Fruit fly (Drosophila melanogaster) whole organism: ENCODE data around the gene Seipin.

Experiments
- CG8478 ChIP-seq: fragments of >200 bp; optimal IDR thresholded peaks from 2 replicates; lab custom pipeline; 2018; ENCODE audit warnings: inconsistent platforms
- Dll ChIP-seq: fragments of >200 bp; optimal IDR thresholded peaks from 2 replicates; lab custom pipeline; 2017
- EcR ChIP-seq, 2 experiments: fragments of >200 bp; optimal IDR thresholded peaks; 2 replicates each; lab custom pipeline; 2017; ENCODE audit warnings: missing biosample characterization in 2 of 2, missing genetic modification characterization in 2 of 2, missing genetic modification reagents in 2 of 2
- pan ChIP-seq: fragments of >200 bp; optimal IDR thresholded peaks from 2 replicates; lab custom pipeline; 2017
- psq ChIP-seq: fragments of >200 bp; optimal IDR thresholded peaks from 2 replicates; lab custom pipeline; 2017
- usp ChIP-seq: fragments of >200 bp; optimal IDR thresholded peaks from 2 replicates; lab custom pipeline; 2017; ENCODE audit warnings: missing biosample characterization, missing genetic modification characterization, mixed read lengths

Seipin gene

DNA sequence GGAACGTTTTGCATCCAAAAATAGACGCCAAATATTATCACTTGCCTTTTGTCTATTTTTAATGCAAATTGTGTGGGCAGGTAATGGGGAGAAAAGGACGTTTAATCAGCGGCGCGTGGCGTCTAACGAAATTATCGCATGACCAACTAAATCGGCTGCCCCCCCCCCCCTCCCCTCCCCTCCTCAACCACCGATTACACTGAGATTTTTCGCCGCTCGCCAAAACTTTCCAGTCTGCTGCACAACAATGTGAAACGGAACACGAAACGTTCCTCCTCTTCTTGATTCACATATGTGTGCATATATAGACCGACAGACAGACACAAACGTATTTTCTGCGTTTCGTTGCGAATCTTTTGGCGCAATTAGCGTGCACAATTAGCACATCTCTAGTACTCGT, 31.5 kb downstream of the Seipin start:
- no peak for TF ChIP-seq pan (lab: Kevin White, UChicago)
- no peak for TF ChIP-seq CG8478
- no peak for TF ChIP-seq psq (lab: Kevin White, UChicago)
- no peak for TF ChIP-seq Dll (lab: Kevin White, UChicago)

DNA sequence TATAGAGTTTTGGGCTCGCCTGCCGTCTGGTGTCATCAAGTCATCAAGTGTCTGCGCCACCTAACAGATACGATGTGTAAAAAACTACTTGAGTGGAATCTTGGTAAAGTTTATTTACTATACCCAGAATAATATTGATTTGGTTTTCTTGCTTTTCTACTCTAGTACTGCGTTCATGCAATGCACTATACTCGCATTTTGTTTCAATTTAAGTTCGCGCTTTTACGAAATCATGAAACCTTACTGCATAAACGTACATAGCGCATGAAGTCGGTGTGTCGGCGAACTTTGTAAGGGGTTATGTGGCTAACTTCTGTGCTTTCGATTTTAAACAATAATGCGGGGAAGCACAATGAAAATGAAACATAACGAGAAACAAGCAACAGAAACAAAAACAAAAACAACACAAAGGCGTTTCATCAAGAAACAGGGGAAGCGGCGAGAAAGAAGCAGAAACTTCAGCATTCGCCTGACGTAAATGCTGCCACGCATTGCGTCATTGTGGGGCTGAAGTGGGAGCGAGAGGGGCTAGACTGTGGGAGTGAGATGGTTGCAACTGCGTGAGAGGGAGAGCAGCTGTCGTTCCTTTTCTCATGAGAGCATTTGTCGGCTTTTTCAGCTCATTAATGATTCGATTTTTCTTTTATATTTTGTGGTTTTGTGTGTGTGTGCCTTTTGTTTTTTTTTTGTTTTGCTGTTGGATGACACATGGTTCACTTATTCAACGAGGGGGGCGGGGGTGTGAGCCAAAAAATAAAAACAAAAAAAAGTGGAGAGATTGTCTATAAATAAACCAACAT, 32.7 kb downstream of the Seipin start:
- TF ChIP-seq EcR (GFP tag; optimal IDR thresholded peaks at IDR 0.05; lab: Kevin White, UChicago) (no peak), Dll (lab: Kevin White, UChicago) (peak; percentile 7)

DNA sequence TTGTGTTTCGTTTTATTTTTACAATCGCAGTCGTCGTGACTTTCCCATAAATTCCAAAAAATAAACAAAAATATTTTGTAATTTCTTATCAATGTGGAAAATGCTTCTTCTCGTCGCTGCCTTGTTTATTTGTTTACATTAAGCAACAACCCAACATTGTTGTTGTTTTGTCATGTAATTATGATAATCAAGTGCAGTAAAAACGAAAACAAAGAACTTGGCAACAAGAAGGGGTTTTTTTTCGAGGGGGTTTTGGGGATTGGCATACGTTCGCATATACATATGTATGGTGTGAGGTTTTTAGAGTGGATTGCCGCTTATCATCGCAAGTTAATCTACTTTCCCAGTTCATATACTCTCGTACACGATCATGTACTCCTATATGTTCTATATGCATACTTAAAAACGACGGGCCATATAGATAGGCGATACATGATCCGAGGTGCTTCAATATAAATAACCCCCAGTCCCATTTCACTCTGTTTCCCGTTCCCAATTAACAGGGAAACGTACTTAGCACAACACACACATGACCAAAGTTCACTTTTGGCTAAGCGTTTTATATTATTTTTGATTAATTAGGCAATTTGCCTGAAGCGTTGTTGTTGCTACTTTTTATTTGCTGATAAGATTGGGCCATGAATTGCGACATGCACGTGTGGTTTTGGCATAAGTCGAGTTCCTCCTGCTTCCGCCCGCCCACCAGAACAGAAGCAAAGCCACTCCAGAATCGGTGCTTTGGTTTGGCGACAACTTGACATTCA, 34.1 kb downstream of the Seipin start:
- TF ChIP-seq psq (lab: Kevin White, UChicago) (no peak), pan (lab: Kevin White, UChicago) (no peak), usp (GFP tag; lab: Kevin White, UChicago) (no peak), Dll (lab: Kevin White, UChicago) (no peak), CG8478 (no peak)

DNA sequence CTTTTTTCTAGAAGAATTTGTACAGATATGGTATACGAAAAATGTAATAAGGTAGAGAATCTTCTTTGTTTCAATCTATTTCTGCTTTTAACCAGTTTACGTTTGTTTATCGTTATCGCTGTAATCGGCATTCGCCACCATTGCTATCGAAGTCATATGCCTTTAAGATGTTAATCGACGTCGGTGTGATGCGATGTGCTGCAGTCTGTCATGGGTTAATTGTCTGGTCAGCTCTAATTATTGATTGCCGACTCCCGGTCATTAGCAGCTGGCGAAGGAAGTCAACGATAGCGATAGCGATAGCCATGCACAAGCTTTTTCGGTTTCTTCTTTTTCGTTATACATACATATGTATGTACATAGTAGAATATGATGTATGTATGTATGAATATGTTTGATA, 35.9 kb downstream of the Seipin start:
- TF ChIP-seq psq (lab: Kevin White, UChicago) (no peak), pan (lab: Kevin White, UChicago) (no peak)

DNA sequence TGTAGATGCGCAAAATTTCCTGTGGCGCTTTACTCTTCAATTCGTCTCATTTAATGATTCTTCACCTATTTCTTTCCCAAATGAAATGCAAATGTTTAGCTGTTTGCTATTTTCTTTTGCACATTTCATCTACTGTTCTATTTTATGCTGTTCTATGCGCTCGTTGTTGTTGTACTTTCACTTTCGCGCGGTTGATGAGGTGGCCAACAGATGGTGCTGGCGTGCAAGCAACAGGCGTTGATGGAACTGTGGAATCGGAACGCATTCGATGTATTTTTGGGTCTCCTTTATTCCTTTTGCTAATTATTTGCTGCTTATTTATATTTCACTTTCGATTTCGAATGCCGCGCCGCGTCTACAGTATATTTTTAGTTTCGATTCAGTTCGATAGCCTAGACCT, 36.4 kb downstream of the Seipin start:
- no peak for TF ChIP-seq Dll (lab: Kevin White, UChicago)
- TF ChIP-seq CG8478: no peak
- no peak for TF ChIP-seq usp (GFP tag; lab: Kevin White, UChicago)
- no peak for TF ChIP-seq pan (lab: Kevin White, UChicago)
- no peak for TF ChIP-seq psq (lab: Kevin White, UChicago)
- no peak for TF ChIP-seq EcR (GFP tag; optimal IDR thresholded peaks at IDR 0.05; lab: Kevin White, UChicago)

DNA sequence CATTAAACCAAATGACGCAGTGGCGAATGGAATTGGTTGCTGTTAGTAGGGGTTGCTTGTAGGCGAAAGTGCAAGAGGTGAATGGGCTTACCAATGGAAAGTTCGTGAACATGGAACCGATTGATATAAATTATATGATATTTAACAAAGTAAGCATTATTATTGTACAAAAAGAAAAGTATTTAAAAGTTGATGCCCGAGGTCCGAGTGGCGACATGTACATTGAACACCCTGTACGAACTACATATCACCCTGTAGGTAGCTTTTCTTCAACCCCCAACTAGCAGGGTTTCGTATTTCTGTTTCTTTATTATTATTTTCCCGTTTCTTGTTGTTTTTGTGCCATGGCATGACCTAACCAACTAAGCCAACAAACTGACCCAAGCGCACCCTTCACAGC, 37.6 kb downstream of the Seipin start:
- no peak for TF ChIP-seq CG8478
- TF ChIP-seq EcR (GFP tag; optimal IDR thresholded peaks at IDR 0.05; lab: Kevin White, UChicago): no peak
- no peak for TF ChIP-seq psq (lab: Kevin White, UChicago)
- no peak for TF ChIP-seq usp (GFP tag; lab: Kevin White, UChicago)
- TF ChIP-seq Dll (lab: Kevin White, UChicago): no peak
- TF ChIP-seq pan (lab: Kevin White, UChicago): no peak

DNA sequence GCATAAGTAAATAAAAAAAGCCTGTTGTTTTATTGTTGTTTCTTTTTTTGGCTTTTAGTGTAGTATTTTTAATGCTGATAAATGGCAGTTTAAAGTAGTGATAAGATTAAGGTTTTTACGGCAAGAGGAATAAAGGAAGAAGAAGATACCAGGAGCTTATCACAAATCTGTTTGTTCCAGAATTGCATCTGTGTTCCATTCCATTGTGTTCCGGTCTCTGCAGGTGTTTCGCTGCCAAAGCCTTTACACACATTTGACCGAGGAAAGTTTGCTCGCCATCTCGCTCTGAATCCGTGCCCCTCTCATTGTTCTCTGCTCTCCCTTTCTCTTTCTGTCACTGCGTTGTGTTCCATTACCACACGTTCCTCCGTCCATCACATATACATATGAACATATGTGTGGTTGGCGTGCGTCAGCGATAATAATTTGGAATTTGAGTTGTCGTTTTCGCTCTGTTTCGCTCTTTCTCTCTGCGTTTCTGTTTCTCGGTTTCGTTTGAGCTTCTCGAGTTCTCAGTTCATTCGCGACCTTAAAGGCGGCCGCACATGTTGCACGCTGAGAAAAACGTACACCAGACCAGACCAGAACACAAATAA, 38.8 kb downstream of the Seipin start:
- TF ChIP-seq Dll (lab: Kevin White, UChicago) (no peak), pan (lab: Kevin White, UChicago) (no peak), EcR (GFP tag; optimal IDR thresholded peaks at IDR 0.05; lab: Kevin White, UChicago) (no peak), CG8478 (no peak), usp (GFP tag; lab: Kevin White, UChicago) (no peak), psq (lab: Kevin White, UChicago) (no peak)

DNA sequence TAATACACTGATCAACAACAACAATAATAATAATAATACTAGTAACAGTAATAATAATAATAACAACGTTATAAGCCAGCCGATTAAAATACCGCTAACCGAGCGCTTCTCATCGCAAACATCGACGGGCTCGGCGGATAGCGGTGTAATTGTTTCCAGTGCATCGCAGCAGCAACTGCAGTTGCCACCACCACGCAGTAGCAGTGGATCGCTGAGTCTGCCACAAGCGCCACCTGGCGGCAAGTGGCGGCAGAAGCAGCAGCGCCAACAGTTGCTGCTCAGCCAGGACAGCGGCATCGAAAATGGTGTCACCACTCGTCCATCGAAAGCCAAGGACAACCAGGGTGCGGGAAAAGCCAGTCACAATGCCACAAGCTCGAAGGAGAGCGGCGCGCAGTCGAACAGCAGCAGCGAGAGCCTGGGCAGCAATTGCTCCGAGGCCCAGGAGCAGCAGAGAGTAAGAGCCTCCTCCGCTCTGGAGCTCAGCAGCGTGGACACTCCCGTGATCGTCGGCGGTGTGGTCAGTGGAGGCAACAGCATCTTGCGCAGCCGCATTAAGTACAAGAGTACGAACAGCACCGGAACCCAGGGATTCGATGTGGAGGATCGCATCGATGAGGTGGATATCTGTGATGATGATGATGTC, 40.0 kb downstream of the Seipin start:
- no peak for TF ChIP-seq psq (lab: Kevin White, UChicago)
- TF ChIP-seq CG8478: no peak
- TF ChIP-seq EcR (GFP tag; optimal IDR thresholded peaks at IDR 0.05; lab: Kevin White, UChicago): no peak
- TF ChIP-seq Dll (lab: Kevin White, UChicago): no peak
- TF ChIP-seq usp (GFP tag; lab: Kevin White, UChicago): no peak
- no peak for TF ChIP-seq pan (lab: Kevin White, UChicago)

DNA sequence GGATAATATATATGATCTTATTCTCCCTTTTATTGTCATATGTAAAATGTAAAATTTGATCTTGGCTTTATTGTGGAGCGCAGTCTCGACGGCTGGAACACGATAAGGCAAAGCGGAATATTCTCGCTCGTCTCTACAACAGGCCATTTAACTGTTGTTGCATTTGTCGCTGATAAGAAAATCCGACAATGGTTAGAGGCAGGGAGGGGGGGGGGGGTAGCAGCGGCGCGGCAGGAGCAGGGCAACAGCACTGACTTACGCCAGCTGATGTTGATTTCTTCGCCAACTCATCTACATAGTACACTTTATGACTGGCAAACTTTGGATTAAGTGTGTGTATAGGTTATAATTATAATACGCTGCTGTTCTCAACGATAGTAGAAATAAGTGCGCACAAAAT, 42.2 kb downstream of the Seipin start:
- TF ChIP-seq pan (lab: Kevin White, UChicago) (no peak), psq (lab: Kevin White, UChicago) (no peak), CG8478 (no peak), EcR (GFP tag; optimal IDR thresholded peaks at IDR 0.05; lab: Kevin White, UChicago) (no peak), Dll (lab: Kevin White, UChicago) (no peak), usp (GFP tag; lab: Kevin White, UChicago) (no peak)

DNA sequence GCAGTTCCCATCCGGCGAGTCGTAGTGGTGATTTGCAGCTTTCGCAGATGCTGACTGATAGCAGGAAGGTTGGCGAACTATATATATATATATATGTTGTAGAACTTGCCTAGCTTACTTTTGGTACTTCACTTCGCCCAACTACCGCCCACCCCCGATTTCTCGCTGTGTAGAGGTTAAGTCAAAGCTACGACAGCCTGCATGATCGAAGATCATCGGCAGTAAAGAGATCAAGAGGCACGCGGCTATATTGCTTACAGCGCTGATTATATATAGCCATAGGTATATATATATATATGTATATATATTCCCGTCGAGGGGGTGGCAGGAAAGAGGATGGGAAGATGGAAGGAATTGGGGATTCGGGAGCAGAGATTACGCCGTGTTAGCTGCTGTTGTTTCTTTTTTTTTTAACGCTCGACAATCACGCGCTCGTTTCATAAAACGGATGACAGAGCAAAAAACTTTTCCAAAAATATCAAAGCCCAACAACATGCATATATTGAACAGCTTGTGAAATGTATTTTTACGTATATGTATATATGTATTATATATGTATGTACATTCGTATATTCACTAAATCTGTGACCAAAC, 43.0 kb downstream of the Seipin start:
- TF ChIP-seq CG8478 (no peak), usp (GFP tag; lab: Kevin White, UChicago) (no peak), pan (lab: Kevin White, UChicago) (no peak), EcR (GFP tag; optimal IDR thresholded peaks at IDR 0.05; lab: Kevin White, UChicago) (no peak), psq (lab: Kevin White, UChicago) (no peak), Dll (lab: Kevin White, UChicago) (no peak)

DNA sequence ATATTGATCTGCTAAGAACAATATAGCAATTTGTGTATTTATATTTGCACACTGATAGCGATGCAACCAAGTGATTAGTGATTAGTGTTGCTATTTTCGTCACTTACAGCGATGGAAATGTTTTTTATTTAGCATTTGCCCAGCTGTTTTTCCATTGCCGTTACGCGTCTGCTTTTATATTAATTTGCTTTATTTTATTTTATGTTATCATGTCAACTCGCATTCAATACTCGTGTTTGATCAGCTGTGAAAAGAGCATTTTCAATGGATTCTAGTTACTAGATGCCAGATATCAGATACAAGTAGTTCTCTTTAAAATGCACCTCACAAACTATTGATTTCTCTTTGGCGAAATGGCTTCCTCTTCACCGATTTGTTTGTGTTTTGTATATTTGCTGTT, 43.8 kb downstream of the Seipin start:
- TF ChIP-seq usp (GFP tag; lab: Kevin White, UChicago): no peak
- TF ChIP-seq pan (lab: Kevin White, UChicago): no peak
- no peak for TF ChIP-seq psq (lab: Kevin White, UChicago)
- no peak for TF ChIP-seq EcR (GFP tag; optimal IDR thresholded peaks at IDR 0.05; lab: Kevin White, UChicago)
- TF ChIP-seq CG8478: no peak
- TF ChIP-seq Dll (lab: Kevin White, UChicago): no peak
